Fruit fly (Drosophila melanogaster) whole organism, embryonic: ENCODE measurements around the gene MESR6.

Experiments
- Ada2b ChIP-seq: fragments of 200-800 bp; sonication (Bioruptor generic); IDR thresholded peaks from 2 replicates; pipeline ENCODE4 v1.3.6; 2022; ENCODE audit warnings: missing biosample characterization, missing genetic modification characterization
- Atf3 ChIP-seq: fragments of 200-800 bp; sonication (Bioruptor generic); optimal IDR thresholded peaks from 3 replicates; lab custom pipeline; 2016; ENCODE audit warnings: missing biosample characterization, missing genetic modification characterization
- CG10321 ChIP-seq: fragments of 200-800 bp; sonication (Bioruptor generic); IDR thresholded peaks from 2 replicates; pipeline ENCODE4 v1.3.6; 2022; ENCODE audit warnings: missing biosample characterization, missing genetic modification characterization
- CG11695 ChIP-seq: fragments of 200-800 bp; sonication (Bioruptor generic); IDR thresholded peaks from 3 replicates; pipeline ENCODE4 v1.3.6; 2022; ENCODE audit warnings: missing biosample characterization, missing genetic modification characterization
- CG12391 ChIP-seq: fragments of 200-800 bp; sonication (Bioruptor generic); optimal IDR thresholded peaks from 3 replicates; lab custom pipeline; 2018; ENCODE audit warnings: missing biosample characterization, mild to moderate bottlenecking, missing genetic modification characterization, moderate library complexity
- CG13775 ChIP-seq: fragments of 200-800 bp; sonication (Bioruptor generic); optimal IDR thresholded peaks from 3 replicates; lab custom pipeline; 2017; ENCODE audit warnings: missing biosample characterization, mild to moderate bottlenecking, missing genetic modification characterization
- CG1529 ChIP-seq: fragments of 200-800 bp; sonication (Bioruptor generic); optimal IDR thresholded peaks from 3 replicates; lab custom pipeline; 2018; ENCODE audit warnings: missing biosample characterization, missing genetic modification characterization
- CG18262 ChIP-seq: fragments of 200-800 bp; optimal IDR thresholded peaks from 3 replicates; lab custom pipeline; 2019; ENCODE audit warnings: missing biosample characterization, mild to moderate bottlenecking, missing genetic modification characterization, moderate library complexity
- CG1832 ChIP-seq: fragments of 200-800 bp; sonication (Bioruptor generic); optimal IDR thresholded peaks from 2 replicates; lab custom pipeline; 2017; ENCODE audit warnings: missing biosample characterization, mild to moderate bottlenecking, missing genetic modification characterization, inconsistent platforms
- CG2678 ChIP-seq: fragments of 200-800 bp; sonication (Bioruptor generic); optimal IDR thresholded peaks from 3 replicates; lab custom pipeline; 2019; ENCODE audit warnings: missing biosample characterization, mild to moderate bottlenecking, missing genetic modification characterization, moderate library complexity
- CG2875 ChIP-seq: fragments of 200-800 bp; sonication (Bioruptor generic); optimal IDR thresholded peaks from 2 replicates; lab custom pipeline; 2017; ENCODE audit warnings: missing biosample characterization, mild to moderate bottlenecking, missing genetic modification characterization, missing genetic modification reagents
- CG30020 ChIP-seq: fragments of 200-800 bp; optimal IDR thresholded peaks from 2 replicates; lab custom pipeline; 2019; ENCODE audit warnings: missing biosample characterization, mild to moderate bottlenecking, missing genetic modification characterization, moderate library complexity
- CG31441 ChIP-seq: fragments of 200-800 bp; sonication (Bioruptor generic); IDR thresholded peaks from 2 replicates; pipeline ENCODE4 v1.3.6; 2022; ENCODE audit warnings: missing biosample characterization, missing genetic modification characterization
- CG6272 ChIP-seq: fragments of 200-800 bp; sonication (Bioruptor generic); IDR thresholded peaks from 2 replicates; pipeline ENCODE4 v1.3.6; 2022; ENCODE audit warnings: missing biosample characterization, missing genetic modification characterization
- CG6791 ChIP-seq: fragments of 200-800 bp; sonication (Bioruptor generic); IDR thresholded peaks from 3 replicates; pipeline ENCODE4 v1.3.6; 2022; ENCODE audit warnings: missing biosample characterization, missing genetic modification characterization; ENCODE audit not compliant: partially characterized antibody
- CG8924 ChIP-seq: fragments of 200-800 bp; optimal IDR thresholded peaks from 3 replicates; lab custom pipeline; 2019; ENCODE audit warnings: missing biosample characterization, mild to moderate bottlenecking, missing genetic modification characterization, moderate library complexity
- CoRest ChIP-seq: fragments of 200-800 bp; sonication (Bioruptor generic); optimal IDR thresholded peaks from 3 replicates; lab custom pipeline; 2018; ENCODE audit warnings: missing biosample characterization, mild to moderate bottlenecking, missing genetic modification characterization, moderate library complexity
- D19A ChIP-seq: fragments of 200-800 bp; optimal IDR thresholded peaks from 3 replicates; lab custom pipeline; 2019; ENCODE audit warnings: missing biosample characterization, mild to moderate bottlenecking, missing genetic modification characterization, moderate library complexity
- D19B ChIP-seq: fragments of 200-800 bp; sonication (Bioruptor generic); optimal IDR thresholded peaks from 2 replicates; lab custom pipeline; 2017; ENCODE audit warnings: missing biosample characterization, mild to moderate bottlenecking, missing genetic modification characterization
- GATAe ChIP-seq: fragments of 200-800 bp; sonication (Bioruptor generic); conservative IDR thresholded peaks from 2 replicates; pipeline ENCODE4 v1.3.6; 2022; ENCODE audit warnings: missing biosample characterization, missing genetic modification characterization
- HHEX ChIP-seq: fragments of 200-800 bp; sonication (Bioruptor generic); optimal IDR thresholded peaks from 3 replicates; lab custom pipeline; 2017; ENCODE audit warnings: missing biosample characterization, mild to moderate bottlenecking, missing genetic modification characterization, missing genetic modification reagents
- HLH3B ChIP-seq: fragments of 200-800 bp; sonication (Bioruptor generic); IDR thresholded peaks from 2 replicates; pipeline ENCODE4 v1.3.6; 2022; ENCODE audit warnings: missing biosample characterization, missing genetic modification characterization
- PHDP ChIP-seq: fragments of 200-800 bp; sonication (Bioruptor generic); optimal IDR thresholded peaks from 3 replicates; lab custom pipeline; 2018; ENCODE audit warnings: missing biosample characterization, mild to moderate bottlenecking, missing genetic modification characterization, moderate library complexity
- Sox100B ChIP-seq: fragments of 200-800 bp; sonication (Bioruptor generic); optimal IDR thresholded peaks from 3 replicates; lab custom pipeline; 2018; ENCODE audit warnings: missing biosample characterization, mild to moderate bottlenecking, missing genetic modification characterization
- Sry-β ChIP-seq: fragments of 200-800 bp; sonication (Bioruptor generic); optimal IDR thresholded peaks from 2 replicates; lab custom pipeline; 2018; ENCODE audit warnings: missing biosample characterization, mild to moderate bottlenecking, missing genetic modification characterization, moderate library complexity
- Ssrp ChIP-seq: fragments of 200-800 bp; sonication (Bioruptor generic); optimal IDR thresholded peaks from 2 replicates; lab custom pipeline; 2018; ENCODE audit warnings: missing biosample characterization, mild to moderate bottlenecking, missing genetic modification characterization, moderate library complexity
- Xrp1 ChIP-seq: fragments of 200-800 bp; sonication (Bioruptor generic); IDR thresholded peaks from 2 replicates; pipeline ENCODE4 v1.3.6; 2022; ENCODE audit warnings: missing biosample characterization, missing genetic modification characterization
- al ChIP-seq: fragments of 200-800 bp; sonication (Bioruptor generic); IDR thresholded peaks from 2 replicates; pipeline ENCODE4 v1.3.6; 2022; ENCODE audit warnings: missing biosample characterization, missing genetic modification characterization
- ap ChIP-seq: fragments of 200-800 bp; sonication (Bioruptor generic); IDR thresholded peaks from 2 replicates; pipeline ENCODE4 v1.3.6; 2022; ENCODE audit warnings: missing biosample characterization, missing genetic modification characterization
- bab2 ChIP-seq: fragments of 200-800 bp; sonication (Bioruptor generic); optimal IDR thresholded peaks from 2 replicates; lab custom pipeline; 2016; ENCODE audit warnings: missing biosample characterization, missing genetic modification characterization
- chif ChIP-seq, 2 experiments: fragments of 200-800 bp; sonication (Bioruptor generic); optimal IDR thresholded peaks; 3 replicates each; lab custom pipeline; 2016; ENCODE audit warnings: missing biosample characterization in 2 of 2, missing genetic modification characterization in 2 of 2
- cwo ChIP-seq: fragments of 200-800 bp; sonication (Bioruptor generic); optimal IDR thresholded peaks from 3 replicates; lab custom pipeline; 2017; ENCODE audit warnings: missing biosample characterization, missing genetic modification characterization, mild to moderate bottlenecking, moderate library complexity, missing genetic modification reagents
- esg ChIP-seq: fragments of 200-800 bp; sonication (Bioruptor generic); conservative IDR thresholded peaks from 2 replicates; pipeline ENCODE4 v1.3.6; 2022; ENCODE audit warnings: missing biosample characterization, missing genetic modification characterization
- fd3F ChIP-seq: fragments of 200-800 bp; sonication (Bioruptor generic); optimal IDR thresholded peaks from 2 replicates; lab custom pipeline; 2018; ENCODE audit warnings: missing biosample characterization, mild to moderate bottlenecking, missing genetic modification characterization, moderate library complexity
- gce ChIP-seq: fragments of 200-800 bp; sonication (Bioruptor generic); IDR thresholded peaks from 3 replicates; pipeline ENCODE4 v1.3.6; 2022; ENCODE audit warnings: missing biosample characterization, missing genetic modification characterization
- gcm ChIP-seq: fragments of 200-800 bp; sonication (Bioruptor generic); optimal IDR thresholded peaks from 2 replicates; lab custom pipeline; 2019; ENCODE audit warnings: missing biosample characterization, mild to moderate bottlenecking, missing genetic modification characterization, moderate library complexity
- gem ChIP-seq: fragments of 200-800 bp; sonication (Bioruptor generic); optimal IDR thresholded peaks from 2 replicates; lab custom pipeline; 2019; ENCODE audit warnings: missing biosample characterization, mild to moderate bottlenecking, missing genetic modification characterization, moderate library complexity
- grau ChIP-seq: fragments of 200-800 bp; optimal IDR thresholded peaks from 3 replicates; lab custom pipeline; 2019; ENCODE audit warnings: missing biosample characterization, mild to moderate bottlenecking, missing genetic modification characterization, moderate library complexity
- h ChIP-seq: fragments of >200 bp; optimal IDR thresholded peaks from 2 replicates; lab custom pipeline; 2017
- hb ChIP-seq: fragments of 200-800 bp; sonication (Bioruptor generic); IDR thresholded peaks from 3 replicates; pipeline ENCODE4 v1.3.6; 2022; ENCODE audit warnings: missing biosample characterization, missing genetic modification characterization; ENCODE audit not compliant: partially characterized antibody
- insv ChIP-seq, 2 experiments: fragments of 200-800 bp; sonication (Bioruptor generic); optimal IDR thresholded peaks; 3 replicates each; lab custom pipeline; 2016 to 2018; ENCODE audit warnings: missing biosample characterization in 2 of 2, missing genetic modification characterization in 2 of 2
- kni ChIP-seq: fragments of 200-800 bp; sonication (Bioruptor generic); optimal IDR thresholded peaks from 3 replicates; lab custom pipeline; 2017; ENCODE audit warnings: mild to moderate bottlenecking, missing biosample characterization, missing genetic modification reagents, missing genetic modification characterization
- nau ChIP-seq: fragments of 200-800 bp; sonication (Bioruptor generic); optimal IDR thresholded peaks from 3 replicates; lab custom pipeline; 2017; ENCODE audit warnings: missing biosample characterization, mild to moderate bottlenecking, missing genetic modification characterization, missing genetic modification reagents
- ranshi ChIP-seq: fragments of 200-800 bp; sonication (Bioruptor generic); IDR thresholded peaks from 2 replicates; pipeline ENCODE4 v1.3.6; 2022; ENCODE audit warnings: missing biosample characterization, missing genetic modification characterization
- sna ChIP-seq: fragments of 200-800 bp; sonication (Bioruptor generic); IDR thresholded peaks from 2 replicates; pipeline ENCODE4 v1.3.6; 2022; ENCODE audit warnings: missing biosample characterization, missing genetic modification characterization; ENCODE audit not compliant: partially characterized antibody
- sob ChIP-seq: fragments of 200-800 bp; sonication (Bioruptor generic); IDR thresholded peaks from 2 replicates; pipeline ENCODE4 v1.3.6; 2022; ENCODE audit warnings: missing biosample characterization, missing genetic modification characterization
- ssp ChIP-seq: fragments of 200-800 bp; sonication (Bioruptor generic); IDR thresholded peaks from 2 replicates; pipeline ENCODE4 v1.3.6; 2022; ENCODE audit warnings: missing biosample characterization, missing genetic modification characterization
- vnd ChIP-seq: fragments of 200-800 bp; sonication (Bioruptor generic); IDR thresholded peaks from 3 replicates; pipeline ENCODE4 v1.3.6; 2022; ENCODE audit warnings: missing biosample characterization, missing genetic modification characterization; ENCODE audit not compliant: partially characterized antibody

The MESR6 gene

dm6 chr3L:19087369-19088275 is 4.8 kb upstream of the MESR6 start (continued):
- no peak for TF ChIP-seq CG2875 (GFP tag; lab: Kevin White, UChicago)
- peak; percentile 65 for TF ChIP-seq CG31441 (GFP tag; lab: Robert Waterston, UW)
- no peak for TF ChIP-seq CG6791 (GFP tag; lab: Robert Waterston, UW)
- no peak for TF ChIP-seq kni (GFP tag; lab: Kevin White, UChicago)
- TF ChIP-seq CoRest (tag; lab: Kevin White, UChicago), result peak; percentile 58
- no peak for TF ChIP-seq CG6272 (GFP tag; lab: Robert Waterston, UW)
- TF ChIP-seq CG30020 (tag; lab: Kevin White, UChicago), result no peak
- no peak for TF ChIP-seq CG1529
- TF ChIP-seq CG8924 (tag; lab: Kevin White, UChicago), result peak; percentile 58
- no peak for TF ChIP-seq sob (GFP tag; lab: Robert Waterston, UW)
- no peak for TF ChIP-seq CG10321 (GFP tag; lab: Robert Waterston, UW)
- TF ChIP-seq hb (GFP tag; lab: Robert Waterston, UW), result no peak
- TF ChIP-seq Atf3 (GFP tag; lab: Kevin White, UChicago), result no peak
- no peak for TF ChIP-seq nau
- TF ChIP-seq fd3F (GFP tag; lab: Kevin White, UChicago), result peak; percentile 2
- TF ChIP-seq CG13775 (GFP tag; lab: Kevin White, UChicago), result peak; percentile 44
- TF ChIP-seq PHDP (tag; lab: Kevin White, UChicago), result peak; percentile 45
- peak; percentile 61 for TF ChIP-seq CG2678
- TF ChIP-seq cwo, result peak; percentile 26
- peak; percentile 17; the same call in 1 of the 2 replicates for TF ChIP-seq esg (GFP tag; lab: Robert Waterston, UW)
- TF ChIP-seq Sry-β (GFP tag; lab: Kevin White, UChicago), result no peak
- TF ChIP-seq D19B (GFP tag; lab: Kevin White, UChicago), result no peak
- peak; percentile 46 for TF ChIP-seq gcm (GFP tag; lab: Kevin White, UChicago)
- peak; percentile 28; the same call in 1 of the 2 replicates for TF ChIP-seq Xrp1 (GFP tag; lab: Robert Waterston, UW)
- no peak for TF ChIP-seq ssp (GFP tag; lab: Robert Waterston, UW)
- TF ChIP-seq insv (GFP tag; optimal IDR thresholded peaks at IDR 0.05; lab: Kevin White, UChicago), result no peak
- no peak for TF ChIP-seq ap (GFP tag; lab: Robert Waterston, UW)
- TF ChIP-seq grau, result peak; percentile 62
- TF ChIP-seq HLH3B (GFP tag; lab: Robert Waterston, UW), result no peak
- peak; percentile 28 for TF ChIP-seq Ssrp (tag; lab: Kevin White, UChicago)
- TF ChIP-seq CG1832 (GFP tag; lab: Kevin White, UChicago), result peak; percentile 12
- no peak for TF ChIP-seq sna
- no peak for TF ChIP-seq h (lab: Kevin White, UChicago)
- no peak for TF ChIP-seq vnd (GFP tag; lab: Robert Waterston, UW)
- peak; percentile 36 for TF ChIP-seq HHEX (GFP tag; lab: Kevin White, UChicago)
- TF ChIP-seq chif (GFP tag; optimal IDR thresholded peaks at IDR 0.05; lab: Kevin White, UChicago), result no peak
- peak; percentile 49 for TF ChIP-seq CG12391 (tag; lab: Kevin White, UChicago)
- 0 out of 3 replicates have a peak, but pooled peaks have one; percentile 18 for TF ChIP-seq CG11695 (GFP tag; lab: Robert Waterston, UW)
- TF ChIP-seq GATAe, result no peak
- peak; percentile 77 for TF ChIP-seq gem
- TF ChIP-seq Sox100B (GFP tag; lab: Kevin White, UChicago), result peak; percentile 44
- peak; percentile 55 for TF ChIP-seq CG18262 (tag; lab: Kevin White, UChicago)
- no peak for TF ChIP-seq bab2
- no peak for TF ChIP-seq al (GFP tag; lab: Robert Waterston, UW)
- TF ChIP-seq gce, result no peak
- TF ChIP-seq Ada2b (GFP tag; lab: Robert Waterston, UW), result no peak; the same call in 1 of the 2 replicates
- TF ChIP-seq D19A (tag; lab: Kevin White, UChicago), result peak; percentile 16
- no peak for TF ChIP-seq ranshi (GFP tag; lab: Robert Waterston, UW)
